Worm (Caenorhabditis elegans) whole organism, mixed stage, embryonic: ENCODE data around the gene dct-8.
"Not testable (repeated sequence)": the region's sequence is repeated elsewhere in the genome, so short reads cannot be mapped to it uniquely, and the experiment has no call there.

Source experiments
- M03D4.4 ChIP-seq: sonication (generic microtip); optimal IDR thresholded peaks from 2 replicates; lab custom pipeline; 2017; ENCODE audit warnings: mild to moderate bottlenecking, missing genetic modification characterization, missing compliant biosample characterization
- bed-3 ChIP-seq: fragments of 200-800 bp; sonication (Bioruptor generic); optimal IDR thresholded peaks from 3 replicates; lab custom pipeline; 2018; ENCODE audit warnings: mild to moderate bottlenecking, missing genetic modification characterization, moderate library complexity, missing compliant biosample characterization
- ceh-39 ChIP-seq: fragments of 150-350 bp; optimal IDR thresholded peaks from 2 replicates; lab custom pipeline; 2014; ENCODE audit warnings: missing biosample characterization, missing genetic modification characterization
- ceh-43 ChIP-seq: fragments of 200-800 bp; sonication (Bioruptor generic); optimal IDR thresholded peaks from 2 replicates; lab custom pipeline; 2018; ENCODE audit warnings: mild to moderate bottlenecking, missing genetic modification characterization, moderate library complexity, missing compliant biosample characterization
- ces-1 ChIP-seq: fragments of 150-350 bp; optimal IDR thresholded peaks from 2 replicates; lab custom pipeline; 2014; ENCODE audit warnings: missing biosample characterization, missing genetic modification reagents, missing genetic modification characterization
- cnd-1 ChIP-seq: fragments of 200-800 bp; sonication (Bioruptor generic); optimal IDR thresholded peaks from 2 replicates; lab custom pipeline; 2018; ENCODE audit warnings: mild to moderate bottlenecking, missing genetic modification characterization, missing compliant biosample characterization
- drap-1 ChIP-seq: fragments of 200-800 bp; sonication (Bioruptor generic); optimal IDR thresholded peaks from 3 replicates; lab custom pipeline; 2018; ENCODE audit warnings: mild to moderate bottlenecking, missing genetic modification characterization, missing compliant biosample characterization
- elt-1 ChIP-seq: sonication (generic microtip); optimal IDR thresholded peaks from 2 replicates; lab custom pipeline; 2017; ENCODE audit warnings: missing genetic modification characterization, mild to moderate bottlenecking, missing compliant biosample characterization, antibody characterized with exemption, moderate library complexity, borderline replicate concordance; ENCODE audit not compliant: insufficient read depth
- elt-3 ChIP-seq: fragments of 150-350 bp; optimal IDR thresholded peaks from 2 replicates; lab custom pipeline; 2014; ENCODE audit warnings: missing biosample characterization, missing genetic modification characterization
- flh-1 ChIP-seq: fragments of 200-800 bp; sonication (Bioruptor generic); optimal IDR thresholded peaks from 2 replicates; lab custom pipeline; 2018; ENCODE audit warnings: mild to moderate bottlenecking, missing genetic modification characterization, moderate library complexity, missing compliant biosample characterization
- ham-2 ChIP-seq: fragments of 200-800 bp; sonication (Bioruptor generic); optimal IDR thresholded peaks from 2 replicates; lab custom pipeline; 2018; ENCODE audit warnings: mild to moderate bottlenecking, missing genetic modification characterization, missing compliant biosample characterization
- lin-32 ChIP-seq: fragments of 200-800 bp; sonication (Bioruptor generic); optimal IDR thresholded peaks from 2 replicates; lab custom pipeline; 2018; ENCODE audit warnings: mild to moderate bottlenecking, missing genetic modification characterization, missing compliant biosample characterization
- lsy-2 ChIP-seq: fragments of 150-350 bp; optimal IDR thresholded peaks from 2 replicates; lab custom pipeline; 2014; ENCODE audit warnings: missing biosample characterization, missing genetic modification characterization
- mab-5 ChIP-seq: fragments of 150-350 bp; optimal IDR thresholded peaks from 2 replicates; lab custom pipeline; 2014; ENCODE audit warnings: missing biosample characterization, missing genetic modification characterization
- mls-2 ChIP-seq: sonication (generic microtip); optimal IDR thresholded peaks from 2 replicates; lab custom pipeline; 2016; ENCODE audit warnings: mild to moderate bottlenecking, missing genetic modification characterization, moderate library complexity, missing compliant biosample characterization
- nhr-12 ChIP-seq: fragments of 150-350 bp; optimal IDR thresholded peaks from 2 replicates; lab custom pipeline; 2014; ENCODE audit warnings: missing biosample characterization, missing genetic modification characterization
- nhr-2 ChIP-seq: fragments of 150-350 bp; optimal IDR thresholded peaks from 2 replicates; lab custom pipeline; 2014; ENCODE audit warnings: missing biosample characterization, missing genetic modification characterization
- nhr-237 ChIP-seq: fragments of 150-350 bp; optimal IDR thresholded peaks from 2 replicates; lab custom pipeline; 2014; ENCODE audit warnings: missing biosample characterization, missing genetic modification characterization
- nhr-28 ChIP-seq: fragments of 150-350 bp; optimal IDR thresholded peaks from 2 replicates; lab custom pipeline; 2014; ENCODE audit warnings: missing biosample characterization, missing genetic modification characterization
- nhr-76 ChIP-seq: sonication (generic microtip); optimal IDR thresholded peaks from 2 replicates; lab custom pipeline; 2017; ENCODE audit warnings: missing biosample characterization, missing genetic modification characterization
- pha-4 ChIP-seq: fragments of 150-350 bp; optimal IDR thresholded peaks from 2 replicates; lab custom pipeline; 2018; ENCODE audit warnings: missing biosample characterization, missing genetic modification reagents, missing genetic modification characterization
- sem-2 ChIP-seq: fragments of 200-800 bp; sonication (Bioruptor generic); optimal IDR thresholded peaks from 2 replicates; lab custom pipeline; 2018; ENCODE audit warnings: mild to moderate bottlenecking, missing genetic modification characterization, missing compliant biosample characterization
- snpc-4 ChIP-seq: fragments of 150-350 bp; optimal IDR thresholded peaks from 2 replicates; lab custom pipeline; 2014; ENCODE audit warnings: missing biosample characterization, missing genetic modification characterization
- sptf-1 ChIP-seq: sonication (generic microtip); optimal IDR thresholded peaks from 2 replicates; lab custom pipeline; 2017; ENCODE audit warnings: mild to moderate bottlenecking, missing genetic modification characterization, moderate library complexity, missing compliant biosample characterization
- tbx-8 ChIP-seq: fragments of 200-800 bp; sonication (Bioruptor generic); optimal IDR thresholded peaks from 2 replicates; lab custom pipeline; 2018; ENCODE audit warnings: mild to moderate bottlenecking, missing genetic modification characterization, moderate library complexity, missing compliant biosample characterization
- unc-120 ChIP-seq: sonication (generic microtip); optimal IDR thresholded peaks from 2 replicates; lab custom pipeline; 2017; ENCODE audit warnings: missing genetic modification characterization, missing compliant biosample characterization; ENCODE audit not compliant: poor library complexity, severe bottlenecking
- unc-39 ChIP-seq: fragments of 150-350 bp; optimal IDR thresholded peaks from 2 replicates; lab custom pipeline; 2014; ENCODE audit warnings: missing biosample characterization, missing genetic modification characterization
- zip-8 ChIP-seq: fragments of 150-350 bp; optimal IDR thresholded peaks from 2 replicates; lab custom pipeline; 2014; ENCODE audit warnings: missing biosample characterization, missing genetic modification characterization
- ztf-11 ChIP-seq: fragments of 150-350 bp; optimal IDR thresholded peaks from 2 replicates; lab custom pipeline; 2014; ENCODE audit warnings: missing biosample characterization, missing genetic modification characterization

The dct-8 gene

ce11 chrIV:3904620-3905019 lies 9.8 kb downstream of the dct-8 start, which contains the start of gene F56D6.21:
TSS of gene F56D6.21 (plus strand) at chrIV:3904920.
- TF ChIP-seq sptf-1 (tag; lab: Kevin White, UChicago) (no peak), ceh-39 (tag; lab: Kevin White, UChicago) (no peak), unc-120 (tag; lab: Kevin White, UChicago) (no peak), tbx-8 (GFP tag; lab: Kevin White, UChicago) (no peak), sem-2 (GFP tag; lab: Kevin White, UChicago) (no peak), elt-3 (tag; lab: Kevin White, UChicago) (no peak), ceh-43 (GFP tag; lab: Kevin White, UChicago) (no peak), nhr-28 (tag; lab: Kevin White, UChicago) (no peak), ham-2 (no peak), flh-1 (GFP tag; lab: Kevin White, UChicago) (no peak)

ce11 chrIV:3906393-3906792 lies 11.5 kb downstream of the dct-8 start, which contains the start of gene F56D6.11:
TSS of gene F56D6.11 (minus strand) at chrIV:3906493.
- no peak for TF ChIP-seq ztf-11
- no peak for TF ChIP-seq nhr-28 (tag; lab: Kevin White, UChicago)
- TF ChIP-seq ces-1 = no peak
- TF ChIP-seq ceh-39 (tag; lab: Kevin White, UChicago) = no peak

- TF ChIP-seq ztf-11 = no peak
- no peak for TF ChIP-seq elt-1
- TF ChIP-seq ham-2 = no peak
- TF ChIP-seq bed-3 = no peak
- no peak for TF ChIP-seq nhr-28 (tag; lab: Kevin White, UChicago)
- no peak for TF ChIP-seq cnd-1 (tag; lab: Kevin White, UChicago)
- no peak for TF ChIP-seq flh-1 (GFP tag; lab: Kevin White, UChicago)
- no peak for TF ChIP-seq zip-8 (tag; lab: Kevin White, UChicago)
- TF ChIP-seq ceh-43 (GFP tag; lab: Kevin White, UChicago) = no peak
- TF ChIP-seq unc-39 (tag; lab: Kevin White, UChicago) = no peak
- TF ChIP-seq mab-5 (tag; lab: Kevin White, UChicago) = no peak
- TF ChIP-seq snpc-4 (tag; lab: Kevin White, UChicago) = no peak
- TF ChIP-seq elt-3 (tag; lab: Kevin White, UChicago) = no peak
- TF ChIP-seq M03D4.4 = no peak
These were observed 12.8 kb downstream of the dct-8 start, which contains the start of the genes F56D6.22 and F56D6.12 for ce11 chrIV:3907506-3908188. TSS of gene F56D6.22 (minus strand) at chrIV:3907606. TSS of gene F56D6.12 (plus strand) at chrIV:3908138.

- no peak for TF ChIP-seq zip-8 (tag; lab: Kevin White, UChicago)
- no peak for TF ChIP-seq cnd-1 (tag; lab: Kevin White, UChicago)
- no peak for TF ChIP-seq nhr-12
- TF ChIP-seq elt-3 (tag; lab: Kevin White, UChicago) = no peak
- TF ChIP-seq sem-2 (GFP tag; lab: Kevin White, UChicago) = no peak
- TF ChIP-seq nhr-237 = no peak
- TF ChIP-seq ceh-43 (GFP tag; lab: Kevin White, UChicago) = no peak
- TF ChIP-seq unc-120 (tag; lab: Kevin White, UChicago) = no peak
- no peak for TF ChIP-seq ham-2
- no peak for TF ChIP-seq lsy-2
These were observed 14.2 kb downstream of the dct-8 start, which contains the start of gene F56D6.13 for ce11 chrIV:3909114-3909513. TSS of gene F56D6.13 (plus strand) at chrIV:3909414.

ce11 chrIV:3911848-3912247 lies 17.0 kb downstream of the dct-8 start, which contains the start of gene F56D6.18:
TSS of gene F56D6.18 (minus strand) at chrIV:3911948.
- not testable (repeated sequence) for TF ChIP-seq nhr-2; unc-39 (tag; lab: Kevin White, UChicago); M03D4.4

ce11 chrIV:3912598-3912997 lies 17.7 kb downstream of the dct-8 start, which contains the start of gene F56D6.20:
TSS of gene F56D6.20 (plus strand) at chrIV:3912898.
- TF ChIP-seq nhr-76 (tag; lab: Kevin White, UChicago) (no peak), ces-1 (no peak), bed-3 (no peak), mls-2 (tag; lab: Kevin White, UChicago) (no peak)

- no peak for TF ChIP-seq flh-1 (GFP tag; lab: Kevin White, UChicago)
- TF ChIP-seq mab-5 (tag; lab: Kevin White, UChicago) = no peak
- TF ChIP-seq ces-1 = no peak
- no peak for TF ChIP-seq mls-2 (tag; lab: Kevin White, UChicago)
- no peak for TF ChIP-seq elt-1
- no peak for TF ChIP-seq pha-4 (tag; lab: Kevin White, UChicago)
- no peak for TF ChIP-seq lin-32 (GFP tag; lab: Kevin White, UChicago)
- TF ChIP-seq sem-2 (GFP tag; lab: Kevin White, UChicago) = no peak
- no peak for TF ChIP-seq ztf-11
- TF ChIP-seq nhr-28 (tag; lab: Kevin White, UChicago) = no peak
- TF ChIP-seq drap-1 (GFP tag; lab: Kevin White, UChicago) = no peak
- no peak for TF ChIP-seq nhr-76 (tag; lab: Kevin White, UChicago)
These were observed 19.6 kb downstream of the dct-8 start, which contains the start of gene F56D6.19 for ce11 chrIV:3914462-3914861. TSS of gene F56D6.19 (plus strand) at chrIV:3914762.
